Worm (Caenorhabditis elegans) whole organism, L3 larva: ENCODE results near the gene T04C9.3.

Experiments used
- aly-2 ChIP-seq: fragments of 150-350 bp; optimal IDR thresholded peaks from 2 replicates; lab custom pipeline; 2014; ENCODE audit warnings: missing biosample characterization, missing genetic modification characterization
- elt-3 ChIP-seq, 3 experiments: fragments of 150-350 bp in 1 of 3; sonication (generic microtip) in 2 of 3; optimal IDR thresholded peaks; 2 replicates in 2 of 3; 4 replicates in 1 of 3; lab custom pipeline; 2014 to 2017; ENCODE audit warnings: missing biosample characterization in 3 of 3, missing genetic modification characterization in 3 of 3
- fkh-10 ChIP-seq: sonication (generic microtip); optimal IDR thresholded peaks from 2 replicates; lab custom pipeline; 2017; ENCODE audit warnings: missing biosample characterization, missing genetic modification reagents, missing genetic modification characterization
- jun-1 ChIP-seq: fragments of 150-350 bp; optimal IDR thresholded peaks from 2 replicates; lab custom pipeline; 2014; ENCODE audit warnings: missing biosample characterization, missing genetic modification reagents, missing genetic modification characterization
- mml-1 ChIP-seq: fragments of 150-350 bp; sonication (generic microtip); optimal IDR thresholded peaks from 3 replicates; lab custom pipeline; 2014; ENCODE audit warnings: missing biosample characterization, missing genetic modification characterization
- snpc-4 ChIP-seq: fragments of 150-350 bp; optimal IDR thresholded peaks from 2 replicates; lab custom pipeline; 2014; ENCODE audit warnings: missing biosample characterization, missing genetic modification characterization

- no peak for TF ChIP-seq jun-1 (tag; lab: Kevin White, UChicago)
- no peak for TF ChIP-seq snpc-4 (tag; lab: Kevin White, UChicago)
- TF ChIP-seq mml-1: no peak
- no peak for TF ChIP-seq fkh-10
- TF ChIP-seq aly-2: no peak
- no peak for TF ChIP-seq elt-3 (tag; optimal IDR thresholded peaks at IDR 0.05; lab: Kevin White, UChicago)
Measured at ce11 chrIII:6028432-6028831, 43.0 kb downstream of the T04C9.3 start, which contains the start of gene tbx-7.
